Worm (Caenorhabditis elegans): ENCODE data around the gene F46H5.5.

DNA sequence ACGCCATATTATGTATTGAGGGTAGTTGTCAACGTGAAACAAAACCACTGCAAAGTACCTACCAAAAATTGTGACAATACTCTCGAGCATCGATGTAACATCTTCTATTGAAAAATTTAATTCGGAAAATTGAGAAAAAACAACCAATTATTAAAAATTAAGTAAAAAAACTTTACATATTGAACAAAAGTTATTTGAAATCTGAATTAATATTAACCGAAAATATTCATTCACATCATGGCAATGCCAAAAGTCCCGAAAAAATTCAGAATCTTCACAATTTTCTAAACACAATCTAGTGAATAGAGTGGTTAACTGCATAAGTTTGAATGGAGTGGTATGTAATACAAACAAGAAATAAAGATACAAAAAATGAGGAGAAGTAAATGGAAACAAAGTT is 18.2 kb downstream of the F46H5.5 start, which contains the start of gene F46H5.3:
- no peak for TF ChIP-seq sea-2 (GFP tag; optimal IDR thresholded peaks at IDR 0.05)
- TF ChIP-seq fos-1 (tag; optimal IDR thresholded peaks at IDR 0.05): no peak
